Worm (Caenorhabditis elegans): ENCODE data around the gene ZC239.3.

ce11 chrII:3251782-3252181 lies 35.9 kb downstream of the ZC239.3 start:
- TF ChIP-seq nhr-237 (tag; optimal IDR thresholded peaks at IDR 0.05) (no peak), unc-62 (GFP tag; optimal IDR thresholded peaks at IDR 0.05) (no peak), sptf-1 (tag; optimal IDR thresholded peaks at IDR 0.05) (no peak), nhr-76 (tag; optimal IDR thresholded peaks at IDR 0.05) (no peak), ztf-11 (tag; optimal IDR thresholded peaks at IDR 0.05) (no peak)

Measured in whole organism, mixed stage, embryonic.